Worm (Caenorhabditis elegans): ENCODE measurements around the gene F44E2.9.

The F44E2.9 gene

ce11 chrIII:8873045-8873457 is 22.7 kb upstream of the F44E2.9 start:
- TF ChIP-seq daf-12 (tag; optimal IDR thresholded peaks at IDR 0.05) (no peak), egl-5 (tag; optimal IDR thresholded peaks at IDR 0.05) (peak; percentile 11), sea-2 (GFP tag; optimal IDR thresholded peaks at IDR 0.05) (no peak), ceh-28 (tag; optimal IDR thresholded peaks at IDR 0.05) (no peak), lin-15B (tag; optimal IDR thresholded peaks at IDR 0.05) (no peak), fkh-2 (tag; optimal IDR thresholded peaks at IDR 0.05) (no peak), mdl-1 (tag; optimal IDR thresholded peaks at IDR 0.05) (no peak), nhr-23 (tag; optimal IDR thresholded peaks at IDR 0.05) (no peak), elt-1 (tag; optimal IDR thresholded peaks at IDR 0.05) (no peak), zag-1 (tag; optimal IDR thresholded peaks at IDR 0.05) (no peak), ztf-11 (tag; optimal IDR thresholded peaks at IDR 0.05) (no peak), nhr-11 (tag; optimal IDR thresholded peaks at IDR 0.05) (no peak), hmg-11 (tag; optimal IDR thresholded peaks at IDR 0.05) (peak; percentile 9), mml-1 (tag; optimal IDR thresholded peaks at IDR 0.05) (no peak), pha-4 (tag; optimal IDR thresholded peaks at IDR 0.05) (no peak), nfya-1 (tag; optimal IDR thresholded peaks at IDR 0.05; ENCODE audit: insufficient read depth) (peak; percentile 52), lsy-12 (tag; optimal IDR thresholded peaks at IDR 0.05) (no peak), aly-2 (tag; optimal IDR thresholded peaks at IDR 0.05) (no peak), jun-1 (tag; optimal IDR thresholded peaks at IDR 0.05) (no peak), ceh-82 (tag; optimal IDR thresholded peaks at IDR 0.05) (no peak), elt-3 (tag; optimal IDR thresholded peaks at IDR 0.05) (no peak), lin-39 (tag; optimal IDR thresholded peaks at IDR 0.05) (peak; percentile 56), unc-62 (GFP tag; optimal IDR thresholded peaks at IDR 0.05) (no peak)

ce11 chrIII:8869663-8870062 is 19.3 kb upstream of the F44E2.9 start:
- TF ChIP-seq ceh-16 (tag; optimal IDR thresholded peaks at IDR 0.05) (no peak), nhr-28 (tag; optimal IDR thresholded peaks at IDR 0.05) (no peak), egl-5 (tag; optimal IDR thresholded peaks at IDR 0.05) (no peak), lin-15B (tag; optimal IDR thresholded peaks at IDR 0.05) (no peak), fos-1 (tag; optimal IDR thresholded peaks at IDR 0.05) (no peak), lsy-12 (tag; optimal IDR thresholded peaks at IDR 0.05) (no peak), elt-2 (tag; optimal IDR thresholded peaks at IDR 0.05) (no peak), fkh-2 (tag; optimal IDR thresholded peaks at IDR 0.05) (no peak), nhr-67 (tag; optimal IDR thresholded peaks at IDR 0.05) (no peak), nhr-43 (tag; optimal IDR thresholded peaks at IDR 0.05; ENCODE audit: poor library complexity, severe bottlenecking) (no peak), sea-2 (GFP tag; optimal IDR thresholded peaks at IDR 0.05) (no peak), eor-1 (tag; optimal IDR thresholded peaks at IDR 0.05) (no peak), zag-1 (tag; optimal IDR thresholded peaks at IDR 0.05) (no peak), fkh-10 (GFP tag; optimal IDR thresholded peaks at IDR 0.05) (no peak), unc-39 (tag; optimal IDR thresholded peaks at IDR 0.05) (no peak), snpc-4 (tag; optimal IDR thresholded peaks at IDR 0.05) (no peak)

- peak; percentile 45 for TF ChIP-seq nhr-25 (tag; optimal IDR thresholded peaks at IDR 0.05)
- peak; percentile 65 for TF ChIP-seq jun-1 (tag; optimal IDR thresholded peaks at IDR 0.05)
- TF ChIP-seq skn-1 (tag; optimal IDR thresholded peaks at IDR 0.05) = no peak
- TF ChIP-seq ceh-9 (tag; optimal IDR thresholded peaks at IDR 0.05) = no peak
- TF ChIP-seq nhr-23 (tag; optimal IDR thresholded peaks at IDR 0.05) = peak; percentile 67
- peak; percentile 63 for TF ChIP-seq pha-4 (tag; optimal IDR thresholded peaks at IDR 0.05)
- no peak for TF ChIP-seq lsy-12 (tag; optimal IDR thresholded peaks at IDR 0.05)
- TF ChIP-seq nfya-1 (tag; optimal IDR thresholded peaks at IDR 0.05; ENCODE audit: insufficient read depth) = peak; percentile 27
- TF ChIP-seq elt-2 (tag; optimal IDR thresholded peaks at IDR 0.05) = peak; percentile 88
- peak; percentile 14 for TF ChIP-seq ama-1 (optimal IDR thresholded peaks at IDR 0.05)
- peak in 1 of 3 experiments; percentile 73 for TF ChIP-seq elt-3 (tag; optimal IDR thresholded peaks at IDR 0.05)
- TF ChIP-seq egl-27 (tag; optimal IDR thresholded peaks at IDR 0.05) = no peak
- peak; percentile 22 for TF ChIP-seq nhr-43 (tag; optimal IDR thresholded peaks at IDR 0.05; ENCODE audit: poor library complexity, severe bottlenecking)
- TF ChIP-seq ceh-28 (tag; optimal IDR thresholded peaks at IDR 0.05) = peak; percentile 51
- peak; percentile 94 for TF ChIP-seq pqm-1 (tag; optimal IDR thresholded peaks at IDR 0.05)
These were observed 17.8 kb upstream of the F44E2.9 start for ce11 chrIII:8867922-8868655.

Data from whole organism, L3 larva.